Fruit fly (Drosophila melanogaster) whole organism, embryonic: ENCODE results near the gene pug.

Experiments
- Adf1 ChIP-seq: fragments of 200-800 bp; sonication (Bioruptor generic); IDR thresholded peaks from 2 replicates; pipeline ENCODE4 v1.3.6; 2022; ENCODE audit warnings: missing biosample characterization, missing genetic modification characterization
- Awh ChIP-seq: fragments of 200-800 bp; sonication (Bioruptor generic); IDR thresholded peaks from 2 replicates; pipeline ENCODE4, ENCODE4 v1.3.6; 2022; ENCODE audit warnings: missing biosample characterization, missing genetic modification characterization
- Bdp1 ChIP-seq: fragments of 200-800 bp; sonication (Bioruptor generic); optimal IDR thresholded peaks from 3 replicates; lab custom pipeline; 2016; ENCODE audit warnings: missing biosample characterization, missing genetic modification characterization
- CG12104 ChIP-seq: fragments of 200-800 bp; sonication (Bioruptor generic); optimal IDR thresholded peaks from 3 replicates; lab custom pipeline; 2016; ENCODE audit warnings: missing biosample characterization, missing genetic modification characterization
- CG13894 ChIP-seq: fragments of 200-800 bp; sonication (Bioruptor generic); optimal IDR thresholded peaks from 3 replicates; lab custom pipeline; 2018; ENCODE audit warnings: missing biosample characterization, mild to moderate bottlenecking, missing genetic modification characterization, moderate library complexity
- CG15696 ChIP-seq: fragments of 200-800 bp; sonication (Bioruptor generic); optimal IDR thresholded peaks from 2 replicates; lab custom pipeline; 2019; ENCODE audit warnings: missing biosample characterization, mild to moderate bottlenecking, missing genetic modification characterization, moderate library complexity
- CG17802 ChIP-seq: fragments of 200-800 bp; sonication (Bioruptor generic); optimal IDR thresholded peaks from 2 replicates; lab custom pipeline; 2018; ENCODE audit warnings: missing biosample characterization, mild to moderate bottlenecking, missing genetic modification characterization, moderate library complexity
- CG1832 ChIP-seq: fragments of 200-800 bp; sonication (Bioruptor generic); optimal IDR thresholded peaks from 2 replicates; lab custom pipeline; 2017; ENCODE audit warnings: missing biosample characterization, mild to moderate bottlenecking, missing genetic modification characterization, inconsistent platforms
- CG31224 ChIP-seq: fragments of 200-800 bp; sonication (Bioruptor generic); IDR thresholded peaks from 2 replicates; pipeline ENCODE4 v1.3.6; 2022; ENCODE audit warnings: missing biosample characterization, missing genetic modification characterization
- CG3838 ChIP-seq: fragments of 200-800 bp; sonication (Bioruptor generic); optimal IDR thresholded peaks from 3 replicates; lab custom pipeline; 2016; ENCODE audit warnings: missing biosample characterization, missing genetic modification characterization
- CG4820 ChIP-seq: fragments of 200-800 bp; sonication (Bioruptor generic); optimal IDR thresholded peaks from 3 replicates; lab custom pipeline; 2016; ENCODE audit warnings: missing biosample characterization, missing genetic modification characterization
- CG6654 ChIP-seq: fragments of 200-800 bp; sonication (Bioruptor generic); optimal IDR thresholded peaks from 2 replicates; lab custom pipeline; 2017; ENCODE audit warnings: missing biosample characterization, mild to moderate bottlenecking, missing genetic modification characterization
- CG6689 ChIP-seq: fragments of 200-800 bp; sonication (Bioruptor generic); IDR thresholded peaks from 2 replicates; pipeline ENCODE4 v1.3.6; 2022; ENCODE audit warnings: missing biosample characterization, missing genetic modification characterization
- CG6813 ChIP-seq: fragments of 200-800 bp; sonication (Bioruptor generic); optimal IDR thresholded peaks from 2 replicates; lab custom pipeline; 2017; ENCODE audit warnings: missing biosample characterization, missing genetic modification characterization, mild to moderate bottlenecking, moderate library complexity, missing genetic modification reagents
- CG7839 ChIP-seq: fragments of 200-800 bp; sonication (Bioruptor generic); optimal IDR thresholded peaks from 3 replicates; lab custom pipeline; 2018; ENCODE audit warnings: missing biosample characterization, mild to moderate bottlenecking, missing genetic modification characterization, moderate library complexity
- CG7987 ChIP-seq: fragments of 200-800 bp; sonication (Bioruptor generic); optimal IDR thresholded peaks from 2 replicates; lab custom pipeline; 2018; ENCODE audit warnings: missing biosample characterization, mild to moderate bottlenecking, missing genetic modification characterization, moderate library complexity
- CG8944 ChIP-seq: fragments of 200-800 bp; sonication (Bioruptor generic); optimal IDR thresholded peaks from 3 replicates; lab custom pipeline; 2016; ENCODE audit warnings: missing biosample characterization, missing genetic modification characterization
- CG9609 ChIP-seq: fragments of 200-800 bp; sonication (Bioruptor generic); optimal IDR thresholded peaks from 3 replicates; lab custom pipeline; 2016; ENCODE audit warnings: missing biosample characterization, missing genetic modification characterization
- CG9817 ChIP-seq: fragments of 200-800 bp; sonication (Bioruptor generic); optimal IDR thresholded peaks from 2 replicates; lab custom pipeline; 2018; ENCODE audit warnings: missing biosample characterization, mild to moderate bottlenecking, missing genetic modification characterization, moderate library complexity
- CoRest ChIP-seq: fragments of 200-800 bp; sonication (Bioruptor generic); optimal IDR thresholded peaks from 3 replicates; lab custom pipeline; 2018; ENCODE audit warnings: missing biosample characterization, mild to moderate bottlenecking, missing genetic modification characterization, moderate library complexity
- Dip3 ChIP-seq: fragments of 200-800 bp; sonication (Bioruptor generic); optimal IDR thresholded peaks from 3 replicates; lab custom pipeline; 2016; ENCODE audit warnings: missing biosample characterization, missing genetic modification characterization
- Ets97D ChIP-seq: fragments of 200-800 bp; sonication (Bioruptor generic); optimal IDR thresholded peaks from 3 replicates; lab custom pipeline; 2016; ENCODE audit warnings: missing biosample characterization, missing genetic modification characterization
- HLH3B ChIP-seq: fragments of 200-800 bp; sonication (Bioruptor generic); IDR thresholded peaks from 2 replicates; pipeline ENCODE4 v1.3.6; 2022; ENCODE audit warnings: missing biosample characterization, missing genetic modification characterization
- Hey ChIP-seq: fragments of 200-800 bp; sonication (Bioruptor generic); optimal IDR thresholded peaks from 3 replicates; lab custom pipeline; 2018; ENCODE audit warnings: missing biosample characterization, mild to moderate bottlenecking, missing genetic modification characterization
- HmgD ChIP-seq: fragments of 200-800 bp; sonication (Bioruptor generic); optimal IDR thresholded peaks from 3 replicates; lab custom pipeline; 2016; ENCODE audit warnings: missing biosample characterization, missing genetic modification characterization
- Xrp1 ChIP-seq: fragments of 200-800 bp; sonication (Bioruptor generic); IDR thresholded peaks from 2 replicates; pipeline ENCODE4 v1.3.6; 2022; ENCODE audit warnings: missing biosample characterization, missing genetic modification characterization
- amos ChIP-seq: fragments of 200-800 bp; sonication (Bioruptor generic); IDR thresholded peaks from 2 replicates; pipeline ENCODE4 v1.3.6; 2022; ENCODE audit warnings: missing biosample characterization, missing genetic modification characterization; ENCODE audit not compliant: partially characterized antibody
- bowl ChIP-seq: fragments of 200-800 bp; sonication (Bioruptor generic); IDR thresholded peaks from 2 replicates; pipeline ENCODE4 v1.3.6; 2022; ENCODE audit warnings: missing biosample characterization, missing genetic modification characterization
- bsh ChIP-seq, 2 experiments: fragments of 200-800 bp; sonication (Bioruptor generic); optimal IDR thresholded peaks; 2 replicates each; lab custom pipeline; 2017 to 2018; ENCODE audit warnings: mild to moderate bottlenecking in 2 of 2, missing biosample characterization in 2 of 2, missing genetic modification characterization in 2 of 2, moderate library complexity in 1 of 2
- cato ChIP-seq: fragments of 200-800 bp; sonication (Bioruptor generic); optimal IDR thresholded peaks from 2 replicates; lab custom pipeline; 2016; ENCODE audit warnings: missing biosample characterization, missing genetic modification characterization, borderline replicate concordance
- chinmo ChIP-seq: fragments of 200-800 bp; sonication (Bioruptor generic); IDR thresholded peaks from 4 replicates; pipeline ENCODE4 v1.3.6; 2022; ENCODE audit warnings: missing biosample characterization, missing genetic modification characterization; ENCODE audit not compliant: partially characterized antibody
- crol ChIP-seq: fragments of 200-800 bp; sonication (Bioruptor generic); IDR thresholded peaks from 2 replicates; pipeline ENCODE4 v1.3.6; 2022; ENCODE audit warnings: missing biosample characterization, missing genetic modification characterization
- eve ChIP-seq, 2 experiments: fragments of >200 bp; optimal IDR thresholded peaks; 2 replicates each; lab custom pipeline; 2017; ENCODE audit warnings: missing biosample characterization in 2 of 2, missing genetic modification characterization in 2 of 2
- fd64A ChIP-seq: fragments of 200-800 bp; sonication (Bioruptor generic); optimal IDR thresholded peaks from 3 replicates; lab custom pipeline; 2018; ENCODE audit warnings: missing biosample characterization, mild to moderate bottlenecking, missing genetic modification characterization
- grau ChIP-seq: fragments of 200-800 bp; optimal IDR thresholded peaks from 3 replicates; lab custom pipeline; 2019; ENCODE audit warnings: missing biosample characterization, mild to moderate bottlenecking, missing genetic modification characterization, moderate library complexity
- grn ChIP-seq: fragments of 200-800 bp; sonication (Bioruptor generic); optimal IDR thresholded peaks from 3 replicates; lab custom pipeline; 2017; ENCODE audit warnings: missing biosample characterization, missing genetic modification characterization
- gsb ChIP-seq: fragments of 200-800 bp; sonication (Bioruptor generic); IDR thresholded peaks from 2 replicates; pipeline ENCODE4 v1.3.6; 2022; ENCODE audit warnings: missing biosample characterization, missing genetic modification characterization
- hb ChIP-seq: fragments of 200-800 bp; sonication (Bioruptor generic); IDR thresholded peaks from 3 replicates; pipeline ENCODE4 v1.3.6; 2022; ENCODE audit warnings: missing biosample characterization, missing genetic modification characterization; ENCODE audit not compliant: partially characterized antibody
- hbn ChIP-seq: fragments of 200-800 bp; sonication (Bioruptor generic); IDR thresholded peaks from 2 replicates; pipeline ENCODE4 v1.3.6; 2022; ENCODE audit warnings: missing biosample characterization, missing genetic modification characterization; ENCODE audit not compliant: partially characterized antibody
- ken ChIP-seq: fragments of 200-800 bp; sonication (Bioruptor generic); IDR thresholded peaks from 3 replicates; pipeline ENCODE4 v1.3.6; 2022; ENCODE audit warnings: missing biosample characterization, missing genetic modification characterization
- kni ChIP-seq: fragments of 200-800 bp; sonication (Bioruptor generic); optimal IDR thresholded peaks from 3 replicates; lab custom pipeline; 2017; ENCODE audit warnings: mild to moderate bottlenecking, missing biosample characterization, missing genetic modification reagents, missing genetic modification characterization
- mirr ChIP-seq: fragments of 200-800 bp; sonication (Bioruptor generic); optimal IDR thresholded peaks from 3 replicates; lab custom pipeline; 2018; ENCODE audit warnings: missing biosample characterization, mild to moderate bottlenecking, missing genetic modification characterization
- nmo ChIP-seq: fragments of 200-800 bp; sonication (Bioruptor generic); optimal IDR thresholded peaks from 2 replicates; lab custom pipeline; 2018; ENCODE audit warnings: missing biosample characterization, mild to moderate bottlenecking, missing genetic modification characterization, moderate library complexity
- pfk ChIP-seq: fragments of 200-800 bp; sonication (Bioruptor generic); optimal IDR thresholded peaks from 2 replicates; lab custom pipeline; 2018; ENCODE audit warnings: missing biosample characterization, mild to moderate bottlenecking, missing genetic modification characterization, moderate library complexity
- prd ChIP-seq, 3 experiments: fragments of >200 bp in 2 of 3; fragments of 200-800 bp in 1 of 3; sonication (Bioruptor generic) in 1 of 3; optimal IDR thresholded peaks in 2 of 3; IDR thresholded peaks in 1 of 3; 2 replicates in 2 of 3; 3 replicates in 1 of 3; pipeline versions ENCODE4 v1.3.6 to Lab custom; 2017 to 2022; ENCODE audit warnings: missing biosample characterization in 1 of 3, missing genetic modification characterization in 1 of 3
- pum ChIP-seq: fragments of 200-800 bp; sonication (Bioruptor generic); optimal IDR thresholded peaks from 2 replicates; lab custom pipeline; 2016; ENCODE audit warnings: missing biosample characterization, missing genetic modification characterization
- slbo ChIP-seq: fragments of 200-800 bp; sonication (Bioruptor generic); IDR thresholded peaks from 2 replicates; pipeline ENCODE4 v1.3.6; 2022; ENCODE audit warnings: missing biosample characterization, missing genetic modification characterization
- sna ChIP-seq: fragments of 200-800 bp; sonication (Bioruptor generic); IDR thresholded peaks from 2 replicates; pipeline ENCODE4 v1.3.6; 2022; ENCODE audit warnings: missing biosample characterization, missing genetic modification characterization; ENCODE audit not compliant: partially characterized antibody
- ssp ChIP-seq: fragments of 200-800 bp; sonication (Bioruptor generic); IDR thresholded peaks from 2 replicates; pipeline ENCODE4 v1.3.6; 2022; ENCODE audit warnings: missing biosample characterization, missing genetic modification characterization
- tll ChIP-seq, 2 experiments: fragments of 200-800 bp in 1 of 2; fragments of >200 bp in 1 of 2; sonication (Bioruptor generic) in 1 of 2; optimal IDR thresholded peaks; 2 replicates each; lab custom pipeline; 2017 to 2019; ENCODE audit warnings: missing biosample characterization in 2 of 2, missing genetic modification characterization in 2 of 2, mild to moderate bottlenecking in 1 of 2, moderate library complexity in 1 of 2

Gene pug

DNA sequence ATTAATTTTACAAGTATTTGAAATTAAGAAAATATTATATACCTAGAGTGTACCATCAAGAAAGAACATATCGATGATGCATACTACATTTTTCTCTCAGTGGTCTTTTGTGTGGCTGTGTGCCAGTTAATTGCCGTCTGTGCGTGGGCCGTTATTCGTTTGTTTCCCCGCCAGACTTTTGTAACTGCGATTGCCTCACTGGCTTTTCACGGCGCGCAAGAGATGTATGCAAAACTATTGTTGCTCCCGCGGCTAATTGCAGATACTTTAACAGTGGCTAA is 14.7 kb upstream of the pug start (continued):
- peak; percentile 51; the same call in 1 of the 3 replicates for TF ChIP-seq ken (GFP tag; lab: Robert Waterston, UW)
- no peak for TF ChIP-seq grau (tag; lab: Kevin White, UChicago)
- TF ChIP-seq pum (GFP tag; lab: Kevin White, UChicago): no peak
- TF ChIP-seq bsh (GFP tag; optimal IDR thresholded peaks at IDR 0.05; lab: Kevin White, UChicago): peak in 1 of 2 experiments; percentile 50
- no peak for TF ChIP-seq sna (GFP tag; lab: Robert Waterston, UW)
- TF ChIP-seq bowl (GFP tag; lab: Robert Waterston, UW): peak; percentile 46; the same call in 1 of the 2 replicates
- TF ChIP-seq CG13894 (tag; lab: Kevin White, UChicago): no peak
- TF ChIP-seq Dip3: no peak
- TF ChIP-seq CG12104: peak; percentile 46
- TF ChIP-seq CG9609: no peak
- peak; percentile 25; the same call in 1 of the 2 replicates for TF ChIP-seq ssp
- peak; percentile 9 for TF ChIP-seq CG4820 (GFP tag; lab: Kevin White, UChicago)
- no peak for TF ChIP-seq hb (GFP tag; lab: Robert Waterston, UW)
- no peak for TF ChIP-seq CG1832 (GFP tag; lab: Kevin White, UChicago)
- TF ChIP-seq cato (GFP tag; lab: Kevin White, UChicago): peak; percentile 12
- peak; percentile 0 for TF ChIP-seq Bdp1
- TF ChIP-seq CG3838: no peak
- no peak for TF ChIP-seq tll (GFP tag; optimal IDR thresholded peaks at IDR 0.05; lab: Kevin White, UChicago)
- TF ChIP-seq hbn (GFP tag; lab: Robert Waterston, UW): no peak
- TF ChIP-seq kni (GFP tag; lab: Kevin White, UChicago): no peak
- no peak for TF ChIP-seq CG8944 (GFP tag; lab: Kevin White, UChicago)
- TF ChIP-seq gsb (GFP tag; lab: Robert Waterston, UW): no peak
- no peak for TF ChIP-seq pfk (GFP tag; lab: Kevin White, UChicago)
- TF ChIP-seq prd (optimal IDR thresholded peaks at IDR 0.05; lab: Kevin White, UChicago): no peak
- TF ChIP-seq prd (GFP tag; IDR thresholded peaks at IDR 0.05; lab: Robert Waterston, UW): peak; percentile 78
- TF ChIP-seq Adf1 (GFP tag; lab: Robert Waterston, UW): no peak
- no peak for TF ChIP-seq Ets97D
- peak; percentile 79 for TF ChIP-seq Xrp1
- TF ChIP-seq CG6689: peak; percentile 46; the same call in 1 of the 2 replicates
- TF ChIP-seq CG7987 (GFP tag; lab: Kevin White, UChicago): peak; percentile 12
- TF ChIP-seq CG9817 (tag; lab: Kevin White, UChicago): peak; percentile 8
- peak; percentile 73 for TF ChIP-seq HLH3B
- TF ChIP-seq amos (GFP tag; lab: Robert Waterston, UW): no peak
- TF ChIP-seq HmgD (GFP tag; lab: Kevin White, UChicago): no peak
- no peak for TF ChIP-seq CG17802 (tag; lab: Kevin White, UChicago)
- no peak for TF ChIP-seq crol
- TF ChIP-seq CG15696 (tag; lab: Kevin White, UChicago): peak; percentile 22
- TF ChIP-seq CoRest (tag; lab: Kevin White, UChicago): no peak
- TF ChIP-seq fd64A (GFP tag; lab: Kevin White, UChicago): no peak
- no peak for TF ChIP-seq nmo (GFP tag; lab: Kevin White, UChicago)
- no peak for TF ChIP-seq CG7839 (tag; lab: Kevin White, UChicago)
- 0 out of 2 replicates have a peak, but pooled peaks have one; percentile 19 for TF ChIP-seq CG31224 (GFP tag; lab: Robert Waterston, UW)
- no peak for TF ChIP-seq eve (GFP tag; optimal IDR thresholded peaks at IDR 0.05; lab: Kevin White, UChicago)
- TF ChIP-seq mirr (GFP tag; lab: Kevin White, UChicago): no peak
- TF ChIP-seq chinmo: no peak
- no peak for TF ChIP-seq grn
- TF ChIP-seq Hey (tag; lab: Kevin White, UChicago): no peak
- TF ChIP-seq Awh: peak; percentile 93
- peak; percentile 13 for TF ChIP-seq CG6654 (GFP tag; lab: Kevin White, UChicago)
- TF ChIP-seq slbo (GFP tag; lab: Robert Waterston, UW): peak; percentile 69
- TF ChIP-seq CG6813 (GFP tag; lab: Kevin White, UChicago): no peak
